Worm (Caenorhabditis elegans) whole organism, L3 larva: Measurements from ENCODE around the gene B0218.5.

Experiments
- aly-2 ChIP-seq: fragments of 150-350 bp; optimal IDR thresholded peaks from 2 replicates; lab custom pipeline; 2014; ENCODE audit warnings: missing biosample characterization, missing genetic modification characterization
- ama-1 ChIP-seq: fragments of 150-350 bp; optimal IDR thresholded peaks from 2 replicates; lab custom pipeline; 2018
- egl-27 ChIP-seq: sonication (generic microtip); optimal IDR thresholded peaks from 4 replicates; lab custom pipeline; 2017; ENCODE audit warnings: missing biosample characterization, missing genetic modification reagents, missing genetic modification characterization
- elt-1 ChIP-seq: fragments of 150-350 bp; optimal IDR thresholded peaks from 2 replicates; lab custom pipeline; 2014; ENCODE audit warnings: missing biosample characterization, missing genetic modification characterization
- mdl-1 ChIP-seq: fragments of 150-350 bp; optimal IDR thresholded peaks from 2 replicates; lab custom pipeline; 2014; ENCODE audit warnings: missing biosample characterization, missing genetic modification characterization
- nhr-12 ChIP-seq: fragments of 150-350 bp; optimal IDR thresholded peaks from 2 replicates; lab custom pipeline; 2014; ENCODE audit warnings: missing biosample characterization, missing genetic modification characterization
- nhr-237 ChIP-seq: fragments of 150-350 bp; optimal IDR thresholded peaks from 2 replicates; lab custom pipeline; 2014; ENCODE audit warnings: missing biosample characterization, missing genetic modification characterization
- nhr-28 ChIP-seq: fragments of 150-350 bp; optimal IDR thresholded peaks from 2 replicates; lab custom pipeline; 2014; ENCODE audit warnings: missing biosample characterization, missing genetic modification characterization
- pha-4 ChIP-seq: fragments of 150-350 bp; optimal IDR thresholded peaks from 2 replicates; lab custom pipeline; 2014; ENCODE audit warnings: missing biosample characterization, missing genetic modification reagents, missing genetic modification characterization
- sea-2 ChIP-seq: fragments of 150-350 bp; sonication (generic microtip); optimal IDR thresholded peaks from 4 replicates; lab custom pipeline; 2014; ENCODE audit warnings: missing biosample characterization, missing genetic modification reagents, missing genetic modification characterization
- snpc-4 ChIP-seq: fragments of 150-350 bp; optimal IDR thresholded peaks from 2 replicates; lab custom pipeline; 2014; ENCODE audit warnings: missing biosample characterization, missing genetic modification characterization
- tbx-2 ChIP-seq: sonication (generic microtip); optimal IDR thresholded peaks from 2 replicates; lab custom pipeline; 2016; ENCODE audit warnings: mild to moderate bottlenecking, missing genetic modification characterization, missing compliant biosample characterization

- TF ChIP-seq pha-4 (no peak), snpc-4 (tag; lab: Kevin White, UChicago) (no peak), nhr-237 (tag; lab: Kevin White, UChicago) (no peak), nhr-12 (tag; lab: Kevin White, UChicago) (no peak), mdl-1 (tag; lab: Kevin White, UChicago) (no peak), tbx-2 (tag; lab: Kevin White, UChicago) (no peak), sea-2 (no peak), elt-1 (no peak), ama-1 (no peak), nhr-28 (tag; lab: Kevin White, UChicago) (no peak), aly-2 (tag; lab: Kevin White, UChicago) (no peak), egl-27 (tag; lab: Kevin White, UChicago) (no peak)
Measured at ce11 chrIV:8136548-8136947, 20.5 kb downstream of the B0218.5 start.
